Worm (Caenorhabditis elegans) whole organism, L3 larva: ENCODE data around the gene C18H7.7.

ENCODE experiments used
- egl-27 ChIP-seq: sonication (generic microtip); optimal IDR thresholded peaks from 4 replicates; lab custom pipeline; 2017; ENCODE audit warnings: missing biosample characterization, missing genetic modification reagents, missing genetic modification characterization
- unc-62 ChIP-seq: fragments of 150-350 bp; sonication (generic microtip); optimal IDR thresholded peaks from 4 replicates; lab custom pipeline; 2014; ENCODE audit warnings: missing biosample characterization, missing genetic modification reagents, missing genetic modification characterization

- TF ChIP-seq unc-62 (GFP tag; lab: Kevin White, UChicago): no peak
- TF ChIP-seq egl-27 (tag; lab: Kevin White, UChicago): no peak
Measured at ce11 chrIV:601595-601994, 5.4 kb upstream of the C18H7.7 start, which contains the start of gene srt-59.
